Fruit fly (Drosophila melanogaster) whole organism, embryonic: Measurements from ENCODE around the gene lgs.
A peak's percentile ranks its signal among the peaks of the same experiment; 100 is the strongest.

Source experiments
- Adf1 ChIP-seq: fragments of 200-800 bp; sonication (Bioruptor generic); IDR thresholded peaks from 2 replicates; pipeline ENCODE4 v1.3.6; 2022; ENCODE audit warnings: missing biosample characterization, missing genetic modification characterization
- Asciz ChIP-seq: fragments of 200-800 bp; sonication (Bioruptor generic); optimal IDR thresholded peaks from 2 replicates; lab custom pipeline; 2017; ENCODE audit warnings: missing biosample characterization, mild to moderate bottlenecking, missing genetic modification characterization, missing genetic modification reagents
- Bteb2 ChIP-seq: fragments of 200-800 bp; sonication (Bioruptor generic); optimal IDR thresholded peaks from 2 replicates; lab custom pipeline; 2016; ENCODE audit warnings: missing biosample characterization, missing genetic modification characterization
- CG10321 ChIP-seq: fragments of 200-800 bp; sonication (Bioruptor generic); IDR thresholded peaks from 2 replicates; pipeline ENCODE4 v1.3.6; 2022; ENCODE audit warnings: missing biosample characterization, missing genetic modification characterization
- CG10462 ChIP-seq: fragments of 200-800 bp; sonication (Bioruptor generic); optimal IDR thresholded peaks from 2 replicates; lab custom pipeline; 2016; ENCODE audit warnings: missing biosample characterization, missing genetic modification characterization
- CG12155 ChIP-seq: fragments of 200-800 bp; sonication (Bioruptor generic); optimal IDR thresholded peaks from 3 replicates; lab custom pipeline; 2016; ENCODE audit warnings: missing biosample characterization, missing genetic modification characterization
- CG13775 ChIP-seq: fragments of 200-800 bp; sonication (Bioruptor generic); optimal IDR thresholded peaks from 3 replicates; lab custom pipeline; 2017; ENCODE audit warnings: missing biosample characterization, mild to moderate bottlenecking, missing genetic modification characterization
- CG14710 ChIP-seq: fragments of 200-800 bp; sonication (Bioruptor generic); optimal IDR thresholded peaks from 3 replicates; lab custom pipeline; 2019; ENCODE audit warnings: missing biosample characterization, mild to moderate bottlenecking, missing genetic modification characterization, moderate library complexity
- CG15011 ChIP-seq: fragments of 200-800 bp; sonication (Bioruptor generic); optimal IDR thresholded peaks from 3 replicates; lab custom pipeline; 2018; ENCODE audit warnings: missing biosample characterization, mild to moderate bottlenecking, missing genetic modification characterization
- CG16863 ChIP-seq: fragments of 200-800 bp; sonication (Bioruptor generic); optimal IDR thresholded peaks from 3 replicates; lab custom pipeline; 2016; ENCODE audit warnings: missing biosample characterization, missing genetic modification characterization
- CG17359 ChIP-seq: fragments of 200-800 bp; sonication (Bioruptor generic); optimal IDR thresholded peaks from 3 replicates; lab custom pipeline; 2018; ENCODE audit warnings: missing biosample characterization, mild to moderate bottlenecking, missing genetic modification characterization, moderate library complexity
- CG17361 ChIP-seq: fragments of 200-800 bp; sonication (Bioruptor generic); IDR thresholded peaks from 3 replicates; pipeline ENCODE4 v1.3.6; 2022; ENCODE audit warnings: missing biosample characterization, missing genetic modification characterization
- CG17829 ChIP-seq: fragments of 200-800 bp; optimal IDR thresholded peaks from 2 replicates; lab custom pipeline; 2019; ENCODE audit warnings: missing biosample characterization, mild to moderate bottlenecking, missing genetic modification characterization, moderate library complexity
- CG30403 ChIP-seq: fragments of 200-800 bp; sonication (Bioruptor generic); optimal IDR thresholded peaks from 3 replicates; lab custom pipeline; 2016; ENCODE audit warnings: missing biosample characterization, missing genetic modification characterization
- CG32767 ChIP-seq: fragments of 200-800 bp; sonication (Bioruptor generic); IDR thresholded peaks from 2 replicates; pipeline ENCODE4 v1.3.6; 2022; ENCODE audit warnings: missing biosample characterization, missing genetic modification characterization
- CG34376 ChIP-seq: fragments of 200-800 bp; sonication (Bioruptor generic); optimal IDR thresholded peaks from 2 replicates; lab custom pipeline; 2018; ENCODE audit warnings: missing biosample characterization, mild to moderate bottlenecking, missing genetic modification characterization
- CG3847 ChIP-seq: fragments of 200-800 bp; sonication (Bioruptor generic); IDR thresholded peaks from 2 replicates; pipeline ENCODE4 v1.3.6; 2022; ENCODE audit warnings: missing biosample characterization, missing genetic modification characterization
- CG42726 ChIP-seq: fragments of 200-800 bp; sonication (Bioruptor generic); IDR thresholded peaks from 2 replicates; pipeline ENCODE4 v1.3.6; 2022; ENCODE audit warnings: missing biosample characterization, missing genetic modification characterization; ENCODE audit not compliant: partially characterized antibody
- CG7556 ChIP-seq: fragments of 200-800 bp; sonication (Bioruptor generic); optimal IDR thresholded peaks from 2 replicates; lab custom pipeline; 2017; ENCODE audit warnings: missing biosample characterization, mild to moderate bottlenecking, missing genetic modification characterization
- CG7928 ChIP-seq: fragments of 200-800 bp; sonication (Bioruptor generic); optimal IDR thresholded peaks from 2 replicates; lab custom pipeline; 2017; ENCODE audit warnings: missing biosample characterization, mild to moderate bottlenecking, missing genetic modification characterization
- CG8290 ChIP-seq, 3 experiments: fragments of 200-800 bp; sonication (Bioruptor generic); optimal IDR thresholded peaks; 2 replicates each; lab custom pipeline; 2016 to 2019; ENCODE audit warnings: missing biosample characterization in 3 of 3, missing genetic modification characterization in 3 of 3, mild to moderate bottlenecking in 2 of 3, moderate library complexity in 1 of 3
- CG9727 ChIP-seq: fragments of 200-800 bp; sonication (Bioruptor generic); optimal IDR thresholded peaks from 3 replicates; lab custom pipeline; 2017; ENCODE audit warnings: missing biosample characterization, mild to moderate bottlenecking, missing genetic modification characterization
- CTCF ChIP-seq: fragments of 200-800 bp; sonication (Bioruptor generic); optimal IDR thresholded peaks from 2 replicates; lab custom pipeline; 2017; ENCODE audit warnings: missing biosample characterization, mild to moderate bottlenecking, missing genetic modification characterization, moderate library complexity
- CkIIα-i1 ChIP-seq: fragments of 200-800 bp; sonication (Bioruptor generic); IDR thresholded peaks from 2 replicates; pipeline ENCODE4 v1.3.6; 2022; ENCODE audit warnings: missing biosample characterization, missing genetic modification characterization
- Dfd ChIP-seq, 2 experiments: fragments of >200 bp; optimal IDR thresholded peaks; 2 replicates each; lab custom pipeline; 2017; ENCODE audit warnings: missing biosample characterization in 2 of 2, missing genetic modification characterization in 2 of 2
- Doc3 ChIP-seq: fragments of 200-800 bp; sonication (Bioruptor generic); IDR thresholded peaks from 3 replicates; pipeline ENCODE4 v1.3.6; 2022; ENCODE audit warnings: missing biosample characterization, missing genetic modification characterization; ENCODE audit not compliant: partially characterized antibody
- Elba2 ChIP-seq: fragments of 200-800 bp; sonication (Bioruptor generic); optimal IDR thresholded peaks from 3 replicates; lab custom pipeline; 2016; ENCODE audit warnings: missing biosample characterization, missing genetic modification characterization
- HLH3B ChIP-seq: fragments of 200-800 bp; sonication (Bioruptor generic); IDR thresholded peaks from 2 replicates; pipeline ENCODE4 v1.3.6; 2022; ENCODE audit warnings: missing biosample characterization, missing genetic modification characterization
- HmgD ChIP-seq: fragments of 200-800 bp; sonication (Bioruptor generic); optimal IDR thresholded peaks from 3 replicates; lab custom pipeline; 2016; ENCODE audit warnings: missing biosample characterization, missing genetic modification characterization
- Hmr ChIP-seq: fragments of 200-800 bp; sonication (Bioruptor generic); optimal IDR thresholded peaks from 3 replicates; lab custom pipeline; 2017; ENCODE audit warnings: mild to moderate bottlenecking, missing biosample characterization, missing genetic modification reagents, missing genetic modification characterization
- Med ChIP-seq: fragments of 200-800 bp; sonication (Bioruptor generic); peaks from one replicate; lab custom pipeline; 2016; ENCODE audit warnings: missing biosample characterization, missing genetic modification characterization, mild to moderate bottlenecking, inconsistent platforms, moderate library complexity
- Myb ChIP-seq: fragments of 200-800 bp; sonication (Bioruptor generic); optimal IDR thresholded peaks from 2 replicates; lab custom pipeline; 2016; ENCODE audit warnings: missing biosample characterization, missing genetic modification characterization
- Pdp1 ChIP-seq, 2 experiments: fragments of 200-800 bp; sonication (Bioruptor generic); optimal IDR thresholded peaks; 3 replicates each; lab custom pipeline; 2016; ENCODE audit warnings: missing biosample characterization in 2 of 2, missing genetic modification characterization in 2 of 2, mild to moderate bottlenecking in 1 of 2, moderate library complexity in 1 of 2
- Usf ChIP-seq: fragments of 200-800 bp; sonication (Bioruptor generic); optimal IDR thresholded peaks from 2 replicates; lab custom pipeline; 2017; ENCODE audit warnings: missing genotype, missing biosample characterization, missing genetic modification characterization
- bowl ChIP-seq: fragments of 200-800 bp; sonication (Bioruptor generic); IDR thresholded peaks from 2 replicates; pipeline ENCODE4 v1.3.6; 2022; ENCODE audit warnings: missing biosample characterization, missing genetic modification characterization
- cwo ChIP-seq: fragments of 200-800 bp; sonication (Bioruptor generic); optimal IDR thresholded peaks from 3 replicates; lab custom pipeline; 2017; ENCODE audit warnings: missing biosample characterization, missing genetic modification characterization, mild to moderate bottlenecking, moderate library complexity, missing genetic modification reagents
- dpn ChIP-seq, 2 experiments: fragments of 200-800 bp; sonication (Bioruptor generic); optimal IDR thresholded peaks; 3 replicates each; lab custom pipeline; 2016; ENCODE audit warnings: missing biosample characterization in 2 of 2, missing genetic modification characterization in 2 of 2
- esg ChIP-seq: fragments of 200-800 bp; sonication (Bioruptor generic); conservative IDR thresholded peaks from 2 replicates; pipeline ENCODE4 v1.3.6; 2022; ENCODE audit warnings: missing biosample characterization, missing genetic modification characterization
- fu2 ChIP-seq: fragments of 200-800 bp; sonication (Bioruptor generic); optimal IDR thresholded peaks from 2 replicates; lab custom pipeline; 2016; ENCODE audit warnings: missing biosample characterization, missing genetic modification characterization
- gfzf ChIP-seq: fragments of 200-800 bp; sonication (Bioruptor generic); optimal IDR thresholded peaks from 2 replicates; lab custom pipeline; 2016; ENCODE audit warnings: missing biosample characterization, mild to moderate bottlenecking, missing genetic modification characterization, moderate library complexity
- hbn ChIP-seq: fragments of 200-800 bp; sonication (Bioruptor generic); IDR thresholded peaks from 2 replicates; pipeline ENCODE4 v1.3.6; 2022; ENCODE audit warnings: missing biosample characterization, missing genetic modification characterization; ENCODE audit not compliant: partially characterized antibody
- nau ChIP-seq: fragments of 200-800 bp; sonication (Bioruptor generic); optimal IDR thresholded peaks from 3 replicates; lab custom pipeline; 2017; ENCODE audit warnings: missing biosample characterization, mild to moderate bottlenecking, missing genetic modification characterization, missing genetic modification reagents
- org-1 ChIP-seq: fragments of 200-800 bp; sonication (Bioruptor generic); optimal IDR thresholded peaks from 2 replicates; lab custom pipeline; 2017; ENCODE audit warnings: missing biosample characterization, missing genetic modification characterization
- otp ChIP-seq: fragments of 200-800 bp; sonication (Bioruptor generic); IDR thresholded peaks from 3 replicates; pipeline ENCODE4, ENCODE4 v1.3.6; 2022; ENCODE audit warnings: missing biosample characterization, missing genetic modification characterization
- repo ChIP-seq: fragments of 200-800 bp; sonication (Bioruptor generic); optimal IDR thresholded peaks from 2 replicates; lab custom pipeline; 2016; ENCODE audit warnings: missing biosample characterization, missing genetic modification characterization
- run ChIP-seq: fragments of 200-800 bp; sonication (Bioruptor generic); optimal IDR thresholded peaks from 3 replicates; lab custom pipeline; 2018; ENCODE audit warnings: missing biosample characterization, mild to moderate bottlenecking, missing genetic modification characterization
- slp2 ChIP-seq: fragments of 200-800 bp; sonication (Bioruptor generic); optimal IDR thresholded peaks from 2 replicates; lab custom pipeline; 2016; ENCODE audit warnings: missing biosample characterization, missing genetic modification characterization
- sna ChIP-seq: fragments of 200-800 bp; sonication (Bioruptor generic); IDR thresholded peaks from 2 replicates; pipeline ENCODE4 v1.3.6; 2022; ENCODE audit warnings: missing biosample characterization, missing genetic modification characterization; ENCODE audit not compliant: partially characterized antibody
- sug ChIP-seq: fragments of 200-800 bp; optimal IDR thresholded peaks from 2 replicates; lab custom pipeline; 2019; ENCODE audit warnings: missing biosample characterization, mild to moderate bottlenecking, missing genetic modification characterization, moderate library complexity
- tll ChIP-seq, 2 experiments: fragments of 200-800 bp in 1 of 2; fragments of >200 bp in 1 of 2; sonication (Bioruptor generic) in 1 of 2; optimal IDR thresholded peaks; 2 replicates each; lab custom pipeline; 2017 to 2019; ENCODE audit warnings: missing biosample characterization in 2 of 2, missing genetic modification characterization in 2 of 2, mild to moderate bottlenecking in 1 of 2, moderate library complexity in 1 of 2
- vvl ChIP-seq: fragments of 200-800 bp; sonication (Bioruptor generic); IDR thresholded peaks from 2 replicates; pipeline ENCODE4 v1.3.6; 2022; ENCODE audit warnings: missing biosample characterization, missing genetic modification characterization

lgs gene

dm6 chr4:406843-407242 is 36.9 kb downstream of the lgs start (continued):
- TF ChIP-seq CG14710 (tag; lab: Kevin White, UChicago) (peak; percentile 25), CG30403 (GFP tag; lab: Kevin White, UChicago) (peak; percentile 43), HmgD (GFP tag; lab: Kevin White, UChicago) (no peak), Hmr (GFP tag; lab: Kevin White, UChicago) (peak; percentile 36), CG7556 (GFP tag; lab: Kevin White, UChicago) (no peak), CG17359 (tag; lab: Kevin White, UChicago) (peak; percentile 82), run (tag; lab: Kevin White, UChicago) (no peak), CG8290 (GFP tag; optimal IDR thresholded peaks at IDR 0.05; lab: Kevin White, UChicago) (peak; percentile 64), CG8290 (tag; optimal IDR thresholded peaks at IDR 0.05; lab: Kevin White, UChicago) (peak; percentile 31 to 37), Med (GFP tag; lab: Kevin White, UChicago) (peak; percentile 84), hbn (GFP tag; lab: Robert Waterston, UW) (no peak), sug (tag; lab: Kevin White, UChicago) (peak; percentile 43), Adf1 (0 out of 2 replicates have a peak, but pooled peaks have one; percentile 22), Bteb2 (GFP tag; lab: Kevin White, UChicago) (no peak), CG42726 (GFP tag; lab: Robert Waterston, UW) (no peak), sna (GFP tag; lab: Robert Waterston, UW) (no peak), Pdp1 (GFP tag; optimal IDR thresholded peaks at IDR 0.05; lab: Kevin White, UChicago) (peak; percentile 36 to 46), fu2 (GFP tag; lab: Kevin White, UChicago) (no peak), esg (GFP tag; lab: Robert Waterston, UW) (no peak), cwo (GFP tag; lab: Kevin White, UChicago) (no peak), CG9727 (GFP tag; lab: Kevin White, UChicago) (no peak), gfzf (no peak), Elba2 (GFP tag; lab: Kevin White, UChicago) (no peak), CG16863 (peak; percentile 9), CG10462 (peak; percentile 24), CG17361 (GFP tag; lab: Robert Waterston, UW) (peak; percentile 42; the same call in 2 of the 3 replicates), tll (GFP tag; optimal IDR thresholded peaks at IDR 0.05; lab: Kevin White, UChicago) (no peak), otp (GFP tag; lab: Robert Waterston, UW) (no peak), CkIIα-i1 (no peak), Asciz (GFP tag; lab: Kevin White, UChicago) (peak; percentile 47), HLH3B (GFP tag; lab: Robert Waterston, UW) (no peak), CG10321 (GFP tag; lab: Robert Waterston, UW) (no peak), Usf (GFP tag; lab: Kevin White, UChicago) (no peak), Doc3 (GFP tag; lab: Robert Waterston, UW) (no peak), Dfd (GFP tag; optimal IDR thresholded peaks at IDR 0.05; lab: Kevin White, UChicago) (no peak), CTCF (GFP tag; lab: Kevin White, UChicago) (peak; percentile 99), slp2 (GFP tag; lab: Kevin White, UChicago) (peak; percentile 40), CG34376 (GFP tag; lab: Kevin White, UChicago) (no peak), bowl (GFP tag; lab: Robert Waterston, UW) (0 out of 2 replicates have a peak, but pooled peaks have one; percentile 19), repo (no peak), dpn (GFP tag; optimal IDR thresholded peaks at IDR 0.05; lab: Kevin White, UChicago) (peak; percentile 26 to 41), CG3847 (GFP tag; lab: Robert Waterston, UW) (no peak), CG32767 (GFP tag; lab: Robert Waterston, UW) (no peak), CG7928 (GFP tag; lab: Kevin White, UChicago) (no peak), org-1 (GFP tag; lab: Kevin White, UChicago) (no peak), nau (GFP tag; lab: Kevin White, UChicago) (no peak), CG13775 (GFP tag; lab: Kevin White, UChicago) (no peak), Myb (GFP tag; lab: Kevin White, UChicago) (peak; percentile 50), CG17829 (tag; lab: Kevin White, UChicago) (peak; percentile 49), CG12155 (GFP tag; lab: Kevin White, UChicago) (no peak), CG15011 (GFP tag; lab: Kevin White, UChicago) (no peak), vvl (GFP tag; lab: Robert Waterston, UW) (peak; percentile 80)
